Fruit fly (Drosophila melanogaster) whole organism, embryonic: ENCODE data around the gene CG6178.

Source experiments
- Awh ChIP-seq: fragments of 200-800 bp; sonication (Bioruptor generic); IDR thresholded peaks from 2 replicates; pipeline ENCODE4, ENCODE4 v1.3.6; 2022; ENCODE audit warnings: missing biosample characterization, missing genetic modification characterization
- BEAF-32 ChIP-seq: fragments of 200-800 bp; sonication (Bioruptor generic); optimal IDR thresholded peaks from 3 replicates; lab custom pipeline; 2017; ENCODE audit warnings: missing biosample characterization, missing genetic modification characterization, mild to moderate bottlenecking, moderate library complexity, missing genetic modification reagents
- Bdp1 ChIP-seq: fragments of 200-800 bp; sonication (Bioruptor generic); optimal IDR thresholded peaks from 3 replicates; lab custom pipeline; 2016; ENCODE audit warnings: missing biosample characterization, missing genetic modification characterization
- Bgb ChIP-seq: fragments of 200-800 bp; sonication (Bioruptor generic); IDR thresholded peaks from 2 replicates; pipeline ENCODE4 v1.3.6; 2022; ENCODE audit warnings: missing biosample characterization, missing genetic modification characterization; ENCODE audit not compliant: partially characterized antibody
- Bteb2 ChIP-seq: fragments of 200-800 bp; sonication (Bioruptor generic); optimal IDR thresholded peaks from 2 replicates; lab custom pipeline; 2016; ENCODE audit warnings: missing biosample characterization, missing genetic modification characterization
- CG10366 ChIP-seq: fragments of 200-800 bp; sonication (Bioruptor generic); IDR thresholded peaks from 2 replicates; pipeline ENCODE4 v1.3.6; 2022; ENCODE audit warnings: missing biosample characterization, missing genetic modification characterization
- CG11247 ChIP-seq: fragments of 200-800 bp; sonication (Bioruptor generic); IDR thresholded peaks from 2 replicates; pipeline ENCODE4 v1.3.6; 2022; ENCODE audit warnings: missing biosample characterization, missing genetic modification characterization
- CG15696 ChIP-seq: fragments of 200-800 bp; sonication (Bioruptor generic); optimal IDR thresholded peaks from 2 replicates; lab custom pipeline; 2019; ENCODE audit warnings: missing biosample characterization, mild to moderate bottlenecking, missing genetic modification characterization, moderate library complexity
- CG3407 ChIP-seq: fragments of 200-800 bp; sonication (Bioruptor generic); optimal IDR thresholded peaks from 2 replicates; lab custom pipeline; 2018; ENCODE audit warnings: missing biosample characterization, mild to moderate bottlenecking, missing genetic modification characterization
- CG5953 ChIP-seq: fragments of 200-800 bp; sonication (Bioruptor generic); IDR thresholded peaks from 2 replicates; pipeline ENCODE4 v1.3.6; 2022; ENCODE audit warnings: missing biosample characterization, missing genetic modification characterization
- CG6791 ChIP-seq: fragments of 200-800 bp; sonication (Bioruptor generic); IDR thresholded peaks from 3 replicates; pipeline ENCODE4 v1.3.6; 2022; ENCODE audit warnings: missing biosample characterization, missing genetic modification characterization; ENCODE audit not compliant: partially characterized antibody
- CG7372 ChIP-seq: fragments of 200-800 bp; sonication (Bioruptor generic); IDR thresholded peaks from 2 replicates; pipeline ENCODE4 v1.3.6; 2022; ENCODE audit warnings: missing biosample characterization, missing genetic modification characterization
- CG7786 ChIP-seq: fragments of 200-800 bp; sonication (Bioruptor generic); optimal IDR thresholded peaks from 2 replicates; lab custom pipeline; 2016; ENCODE audit warnings: missing biosample characterization, missing genetic modification characterization
- CG8765 ChIP-seq: fragments of 200-800 bp; sonication (Bioruptor generic); IDR thresholded peaks from 2 replicates; pipeline ENCODE4 v1.3.6; 2022; ENCODE audit warnings: missing biosample characterization, missing genetic modification characterization
- Dad ChIP-seq: fragments of 200-800 bp; sonication (Bioruptor generic); optimal IDR thresholded peaks from 3 replicates; lab custom pipeline; 2016; ENCODE audit warnings: missing biosample characterization, missing genetic modification characterization
- Dek ChIP-seq: fragments of 200-800 bp; sonication (Bioruptor generic); optimal IDR thresholded peaks from 3 replicates; lab custom pipeline; 2019; ENCODE audit warnings: missing biosample characterization, mild to moderate bottlenecking, missing genetic modification characterization, moderate library complexity
- Dfd ChIP-seq, 2 experiments: fragments of >200 bp; optimal IDR thresholded peaks; 2 replicates each; lab custom pipeline; 2017; ENCODE audit warnings: missing biosample characterization in 2 of 2, missing genetic modification characterization in 2 of 2
- HLH4C ChIP-seq: fragments of 200-800 bp; sonication (Bioruptor generic); IDR thresholded peaks from 3 replicates; pipeline ENCODE4 v1.3.6; 2022; ENCODE audit warnings: missing biosample characterization, missing genetic modification characterization; ENCODE audit not compliant: partially characterized antibody
- MTF-1 ChIP-seq: fragments of 200-800 bp; sonication (Bioruptor generic); optimal IDR thresholded peaks from 2 replicates; lab custom pipeline; 2018; ENCODE audit warnings: missing biosample characterization, mild to moderate bottlenecking, missing genetic modification characterization, borderline replicate concordance
- Med ChIP-seq: fragments of 200-800 bp; sonication (Bioruptor generic); peaks from one replicate; lab custom pipeline; 2016; ENCODE audit warnings: missing biosample characterization, missing genetic modification characterization, mild to moderate bottlenecking, inconsistent platforms, moderate library complexity
- Meics ChIP-seq: fragments of 200-800 bp; sonication (Bioruptor generic); optimal IDR thresholded peaks from 2 replicates; lab custom pipeline; 2017; ENCODE audit warnings: missing biosample characterization, mild to moderate bottlenecking, missing genetic modification characterization
- Opbp ChIP-seq: fragments of 200-800 bp; sonication (Bioruptor generic); IDR thresholded peaks from 3 replicates; pipeline ENCODE4 v1.3.6; 2022; ENCODE audit warnings: missing biosample characterization, missing genetic modification characterization; ENCODE audit not compliant: partially characterized antibody
- Poxn ChIP-seq: fragments of 200-800 bp; sonication (Bioruptor generic); IDR thresholded peaks from 2 replicates; pipeline ENCODE4 v1.3.6; 2022; ENCODE audit warnings: missing biosample characterization, missing genetic modification characterization
- Six4 ChIP-seq: fragments of 200-800 bp; sonication (Bioruptor generic); optimal IDR thresholded peaks from 2 replicates; lab custom pipeline; 2016; ENCODE audit warnings: missing biosample characterization, missing genetic modification characterization
- Sox102F ChIP-seq: fragments of 200-800 bp; sonication (Bioruptor generic); optimal IDR thresholded peaks from 2 replicates; lab custom pipeline; 2018; ENCODE audit warnings: missing biosample characterization, mild to moderate bottlenecking, missing genetic modification characterization, moderate library complexity
- Sry-β ChIP-seq: fragments of 200-800 bp; sonication (Bioruptor generic); optimal IDR thresholded peaks from 2 replicates; lab custom pipeline; 2018; ENCODE audit warnings: missing biosample characterization, mild to moderate bottlenecking, missing genetic modification characterization, moderate library complexity
- Trl ChIP-seq, 3 experiments: fragments of >200 bp in 2 of 3; fragments of 200-800 bp in 1 of 3; sonication (Bioruptor generic) in 1 of 3; optimal IDR thresholded peaks; 2 replicates in 1 of 3; 3 replicates in 2 of 3; lab custom pipeline; 2016 to 2017; ENCODE audit warnings: missing biosample characterization in 1 of 3, missing genetic modification characterization in 1 of 3
- YL-1 ChIP-seq: fragments of 200-800 bp; sonication (Bioruptor generic); optimal IDR thresholded peaks from 3 replicates; lab custom pipeline; 2017; ENCODE audit warnings: missing biosample characterization, mild to moderate bottlenecking, missing genetic modification characterization
- crol ChIP-seq: fragments of 200-800 bp; sonication (Bioruptor generic); IDR thresholded peaks from 2 replicates; pipeline ENCODE4 v1.3.6; 2022; ENCODE audit warnings: missing biosample characterization, missing genetic modification characterization
- crp ChIP-seq, 2 experiments: fragments of 200-800 bp; sonication (Bioruptor generic); optimal IDR thresholded peaks; 2 replicates in 1 of 2; 3 replicates in 1 of 2; lab custom pipeline; 2017; ENCODE audit warnings: missing biosample characterization in 2 of 2, missing genetic modification characterization in 2 of 2, mild to moderate bottlenecking in 1 of 2, moderate library complexity in 1 of 2
- dysf ChIP-seq: fragments of 200-800 bp; sonication (Bioruptor generic); IDR thresholded peaks from 3 replicates; pipeline ENCODE4 v1.3.6; 2022; ENCODE audit warnings: missing biosample characterization, missing genetic modification characterization
- exex ChIP-seq: fragments of 200-800 bp; sonication (Bioruptor generic); optimal IDR thresholded peaks from 4 replicates; lab custom pipeline; 2018; ENCODE audit warnings: missing biosample characterization, mild to moderate bottlenecking, missing genetic modification characterization, moderate library complexity
- eyg ChIP-seq: fragments of 200-800 bp; sonication (Bioruptor generic); optimal IDR thresholded peaks from 3 replicates; lab custom pipeline; 2016; ENCODE audit warnings: missing biosample characterization, missing genetic modification characterization
- hkb ChIP-seq, 2 experiments: fragments of 200-800 bp in 1 of 2; fragments of >200 bp in 1 of 2; sonication (Bioruptor generic) in 1 of 2; IDR thresholded peaks in 1 of 2; optimal IDR thresholded peaks in 1 of 2; 2 replicates each; pipeline versions ENCODE4 v1.3.6 to Lab custom; 2017 to 2022; ENCODE audit warnings: missing biosample characterization in 1 of 2, missing genetic modification characterization in 1 of 2
- hth ChIP-seq: fragments of >200 bp; optimal IDR thresholded peaks from 2 replicates; lab custom pipeline; 2017; ENCODE audit warnings: inconsistent platforms
- ind ChIP-seq: fragments of 200-800 bp; sonication (Bioruptor generic); optimal IDR thresholded peaks from 3 replicates; lab custom pipeline; 2016; ENCODE audit warnings: missing biosample characterization, missing genetic modification characterization
- knrl ChIP-seq: fragments of 200-800 bp; sonication (Bioruptor generic); IDR thresholded peaks from 3 replicates; pipeline ENCODE4 v1.3.6; 2022; ENCODE audit warnings: missing biosample characterization, missing genetic modification characterization; ENCODE audit not compliant: partially characterized antibody
- lab ChIP-seq: fragments of 200-800 bp; sonication (Bioruptor generic); optimal IDR thresholded peaks from 3 replicates; lab custom pipeline; 2017; ENCODE audit warnings: missing biosample characterization, missing genetic modification characterization, mild to moderate bottlenecking, moderate library complexity, missing genetic modification reagents
- lbe ChIP-seq: fragments of 200-800 bp; sonication (Bioruptor generic); optimal IDR thresholded peaks from 2 replicates; lab custom pipeline; 2016; ENCODE audit warnings: missing biosample characterization, mild to moderate bottlenecking, missing genetic modification characterization
- luna ChIP-seq: fragments of 200-800 bp; sonication (Bioruptor generic); optimal IDR thresholded peaks from 2 replicates; lab custom pipeline; 2016; ENCODE audit warnings: missing biosample characterization, missing genetic modification characterization
- mirr ChIP-seq: fragments of 200-800 bp; sonication (Bioruptor generic); optimal IDR thresholded peaks from 3 replicates; lab custom pipeline; 2018; ENCODE audit warnings: missing biosample characterization, mild to moderate bottlenecking, missing genetic modification characterization
- onecut ChIP-seq: fragments of 200-800 bp; sonication (Bioruptor generic); IDR thresholded peaks from 2 replicates; pipeline ENCODE4 v1.3.6; 2022; ENCODE audit warnings: missing biosample characterization, missing genetic modification characterization
- pfk ChIP-seq: fragments of 200-800 bp; sonication (Bioruptor generic); optimal IDR thresholded peaks from 2 replicates; lab custom pipeline; 2018; ENCODE audit warnings: missing biosample characterization, mild to moderate bottlenecking, missing genetic modification characterization, moderate library complexity
- pnt ChIP-seq: fragments of 200-800 bp; sonication (Bioruptor generic); optimal IDR thresholded peaks from 3 replicates; lab custom pipeline; 2016; ENCODE audit warnings: missing biosample characterization, missing genetic modification characterization
- schlank ChIP-seq: fragments of 200-800 bp; sonication (Bioruptor generic); optimal IDR thresholded peaks from 2 replicates; lab custom pipeline; 2018; ENCODE audit warnings: missing biosample characterization, mild to moderate bottlenecking, missing genetic modification characterization
- scrt ChIP-seq: fragments of 200-800 bp; sonication (Bioruptor generic); optimal IDR thresholded peaks from 2 replicates; lab custom pipeline; 2018; ENCODE audit warnings: missing biosample characterization, mild to moderate bottlenecking, missing genetic modification characterization, moderate library complexity
- slbo ChIP-seq: fragments of 200-800 bp; sonication (Bioruptor generic); IDR thresholded peaks from 2 replicates; pipeline ENCODE4 v1.3.6; 2022; ENCODE audit warnings: missing biosample characterization, missing genetic modification characterization
- toy ChIP-seq: fragments of 200-800 bp; sonication (Bioruptor generic); IDR thresholded peaks from 2 replicates; pipeline ENCODE4 v1.3.6; 2022; ENCODE audit warnings: missing biosample characterization, missing genetic modification characterization

The CG6178 gene

dm6 chr3R:24112320-24113069, 39.7 kb upstream of the CG6178 start, which contains the start of gene CG13605 (continued):
- TF ChIP-seq CG7786 (GFP tag; lab: Kevin White, UChicago) (peak; percentile 54), pfk (GFP tag; lab: Kevin White, UChicago) (no peak), CG6791 (GFP tag; lab: Robert Waterston, UW) (peak; percentile 48; the same call in 2 of the 3 replicates), schlank (tag; lab: Kevin White, UChicago) (peak; percentile 55), BEAF-32 (peak; percentile 37), slbo (peak; percentile 86), CG10366 (GFP tag; lab: Robert Waterston, UW) (peak; percentile 65), eyg (GFP tag; lab: Kevin White, UChicago) (no peak), Bdp1 (GFP tag; lab: Kevin White, UChicago) (peak; percentile 97), Bteb2 (GFP tag; lab: Kevin White, UChicago) (peak; percentile 39), lab (peak; percentile 92), CG11247 (peak; percentile 62), CG3407 (GFP tag; lab: Kevin White, UChicago) (peak; percentile 9), CG5953 (GFP tag; lab: Robert Waterston, UW) (no peak), Med (GFP tag; lab: Kevin White, UChicago) (peak; percentile 94), HLH4C (0 out of 3 replicates have a peak, but pooled peaks have one; percentile 33), exex (tag; lab: Kevin White, UChicago) (peak; percentile 55), Awh (GFP tag; lab: Robert Waterston, UW) (peak; percentile 37; the same call in 1 of the 2 replicates), crol (GFP tag; lab: Robert Waterston, UW) (no peak), Sry-β (GFP tag; lab: Kevin White, UChicago) (peak; percentile 60), onecut (peak; percentile 51), Six4 (peak; percentile 52), Opbp (GFP tag; lab: Robert Waterston, UW) (peak; percentile 64; the same call in 2 of the 3 replicates), CG8765 (no peak), scrt (peak; percentile 73), hth (lab: Kevin White, UChicago) (no peak), dysf (peak; percentile 72), lbe (peak; percentile 64), luna (GFP tag; lab: Kevin White, UChicago) (no peak), CG7372 (GFP tag; lab: Robert Waterston, UW) (no peak), knrl (GFP tag; lab: Robert Waterston, UW) (no peak; the same call in 2 of the 3 replicates), toy (GFP tag; lab: Robert Waterston, UW) (no peak), Meics (GFP tag; lab: Kevin White, UChicago) (peak; percentile 93), CG15696 (tag; lab: Kevin White, UChicago) (peak; percentile 36), pnt (GFP tag; lab: Kevin White, UChicago) (peak; percentile 26), Trl (optimal IDR thresholded peaks at IDR 0.05; lab: Kevin White, UChicago) (no peak), Trl (GFP tag; optimal IDR thresholded peaks at IDR 0.05; lab: Kevin White, UChicago) (peak; percentile 62), Sox102F (GFP tag; lab: Kevin White, UChicago) (peak; percentile 82), MTF-1 (no peak), Dek (tag; lab: Kevin White, UChicago) (peak; percentile 87), Poxn (no peak), Bgb (GFP tag; lab: Robert Waterston, UW) (peak; percentile 52), YL-1 (GFP tag; lab: Kevin White, UChicago) (peak; percentile 76), mirr (GFP tag; lab: Kevin White, UChicago) (peak; percentile 6), hkb (optimal IDR thresholded peaks at IDR 0.05; lab: Kevin White, UChicago) (no peak), hkb (GFP tag; IDR thresholded peaks at IDR 0.05; lab: Robert Waterston, UW) (peak; percentile 81), ind (GFP tag; lab: Kevin White, UChicago) (peak; percentile 76), Dad (GFP tag; lab: Kevin White, UChicago) (peak; percentile 14), crp (GFP tag; optimal IDR thresholded peaks at IDR 0.05; lab: Kevin White, UChicago) (no peak), Dfd (GFP tag; optimal IDR thresholded peaks at IDR 0.05; lab: Kevin White, UChicago) (no peak)
